Fruit fly (Drosophila melanogaster): Measurements from ENCODE around the gene Npc2b.

The Npc2b gene

DNA sequence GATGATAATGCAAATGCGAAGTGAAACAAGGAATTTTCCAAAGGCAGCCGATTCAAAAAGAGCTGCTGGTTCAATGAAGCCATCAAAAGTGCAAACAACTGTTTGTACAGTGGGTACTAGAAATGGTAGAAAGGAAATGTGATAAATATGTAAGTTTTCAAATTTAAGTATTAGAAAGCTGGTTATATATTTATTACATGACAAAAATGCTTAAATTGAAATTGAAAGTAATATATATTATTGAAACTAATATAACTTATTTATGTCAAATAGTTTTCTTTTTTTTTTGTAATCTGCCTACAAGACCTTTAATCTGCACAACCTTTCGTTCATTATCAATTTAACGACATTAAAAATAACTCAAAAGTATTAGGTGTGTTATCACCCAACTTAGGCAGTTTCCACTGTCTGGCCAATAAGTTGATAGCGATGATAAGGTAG is 40.6 kb upstream of the Npc2b start:
- TF ChIP-seq CG18262 (tag; optimal IDR thresholded peaks at IDR 0.05) (peak; percentile 5), Fer3 (tag; optimal IDR thresholded peaks at IDR 0.05) (peak; percentile 21), CG13424 (tag; optimal IDR thresholded peaks at IDR 0.05) (peak; percentile 28), exex (tag; optimal IDR thresholded peaks at IDR 0.05) (peak; percentile 55), grn (GFP tag; optimal IDR thresholded peaks at IDR 0.05) (peak; percentile 45), CG12659 (GFP tag; optimal IDR thresholded peaks at IDR 0.05) (peak; percentile 36), BtbVII (GFP tag; optimal IDR thresholded peaks at IDR 0.05) (peak; percentile 12), CG13296 (GFP tag; optimal IDR thresholded peaks at IDR 0.05) (peak; percentile 26), Ada2b (GFP tag; IDR thresholded peaks at IDR 0.05) (no peak), Hand (GFP tag; optimal IDR thresholded peaks at IDR 0.05) (peak; percentile 2), CG5245 (GFP tag; optimal IDR thresholded peaks at IDR 0.05) (no peak), cwo (GFP tag; optimal IDR thresholded peaks at IDR 0.05) (peak; percentile 17), GATAe (GFP tag; conservative IDR thresholded peaks at IDR 0.05) (0 out of 2 replicates have a peak, but pooled peaks have one; percentile 25), MBD-R2 (GFP tag; IDR thresholded peaks at IDR 0.05) (no peak), CG12155 (GFP tag; optimal IDR thresholded peaks at IDR 0.05) (peak; percentile 9), CG3281 (GFP tag; optimal IDR thresholded peaks at IDR 0.05) (no peak), unpg (GFP tag; optimal IDR thresholded peaks at IDR 0.05) (peak; percentile 10), Stat92E (GFP tag; optimal IDR thresholded peaks at IDR 0.05) (no peak), CG10267 (tag; optimal IDR thresholded peaks at IDR 0.05) (peak; percentile 1), CG30403 (GFP tag; optimal IDR thresholded peaks at IDR 0.05) (peak; percentile 43), CG8924 (tag; optimal IDR thresholded peaks at IDR 0.05) (peak; percentile 16), CG3726 (GFP tag; IDR thresholded peaks at IDR 0.05) (no peak), grau (tag; optimal IDR thresholded peaks at IDR 0.05) (peak; percentile 81), CG9727 (GFP tag; optimal IDR thresholded peaks at IDR 0.05) (no peak), Abd-B (GFP tag; optimal IDR thresholded peaks at IDR 0.05) (no peak), nmo (GFP tag; optimal IDR thresholded peaks at IDR 0.05) (peak; percentile 22), CG9797 (GFP tag; optimal IDR thresholded peaks at IDR 0.05) (no peak), CG2678 (tag; optimal IDR thresholded peaks at IDR 0.05) (peak; percentile 65), B-H2 (GFP tag; optimal IDR thresholded peaks at IDR 0.05) (peak; percentile 13), fd3F (GFP tag; optimal IDR thresholded peaks at IDR 0.05) (peak; percentile 2), CG31441 (GFP tag; IDR thresholded peaks at IDR 0.05) (peak; percentile 26; the same call in 1 of the 2 replicates), Sox102F (GFP tag; optimal IDR thresholded peaks at IDR 0.05) (peak; percentile 10), CG7839 (tag; optimal IDR thresholded peaks at IDR 0.05) (peak; percentile 43), CG12391 (tag; optimal IDR thresholded peaks at IDR 0.05) (peak; percentile 20), CG7556 (GFP tag; optimal IDR thresholded peaks at IDR 0.05) (peak; percentile 11), CG15269 (tag; optimal IDR thresholded peaks at IDR 0.05) (peak; percentile 53), CG2120 (GFP tag; optimal IDR thresholded peaks at IDR 0.05) (peak; percentile 20), CG4282 (GFP tag; optimal IDR thresholded peaks at IDR 0.05) (no peak), CG31365 (tag; optimal IDR thresholded peaks at IDR 0.05) (no peak), dpn (GFP tag; optimal IDR thresholded peaks at IDR 0.05) (peak in 1 of 2 experiments; percentile 14), CG18599 (GFP tag; optimal IDR thresholded peaks at IDR 0.05) (peak; percentile 56), az2 (GFP tag; optimal IDR thresholded peaks at IDR 0.05) (peak; percentile 4), CG15514 (GFP tag; optimal IDR thresholded peaks at IDR 0.05) (peak; percentile 10), NfI (GFP tag; optimal IDR thresholded peaks at IDR 0.05) (peak; percentile 7), Meics (GFP tag; optimal IDR thresholded peaks at IDR 0.05) (peak; percentile 35), Hmr (GFP tag; optimal IDR thresholded peaks at IDR 0.05) (peak; percentile 27), Atf6 (GFP tag; IDR thresholded peaks at IDR 0.05) (0 out of 2 replicates have a peak, but pooled peaks have one; percentile 51), sd (tag; optimal IDR thresholded peaks at IDR 0.05) (peak; percentile 16), CG11504 (tag; optimal IDR thresholded peaks at IDR 0.05) (peak; percentile 45)

Measured in whole organism, embryonic.